Fruit fly (Drosophila melanogaster) whole organism, pupa: Measurements from ENCODE around the gene Tsp29Fb.

Experiments
- CG10348 ChIP-seq: fragments of 200-800 bp; sonication (Bioruptor generic); IDR thresholded peaks from 2 replicates; pipeline ENCODE4 v1.3.6; 2022; ENCODE audit warnings: missing biosample characterization, missing genetic modification characterization
- CG12605 ChIP-seq: fragments of 200-800 bp; sonication (Bioruptor generic); IDR thresholded peaks from 2 replicates; pipeline ENCODE4 v1.3.6; 2022; ENCODE audit warnings: missing biosample characterization, missing genetic modification characterization
- CG13204 ChIP-seq: fragments of 200-800 bp; sonication (Bioruptor generic); optimal IDR thresholded peaks from 2 replicates; lab custom pipeline; 2018; ENCODE audit warnings: missing biosample characterization, mild to moderate bottlenecking, missing genetic modification characterization, moderate library complexity
- CG14655 ChIP-seq: fragments of 200-800 bp; sonication (Bioruptor generic); optimal IDR thresholded peaks from 3 replicates; lab custom pipeline; 2017; ENCODE audit warnings: mild to moderate bottlenecking, missing biosample characterization, missing genetic modification reagents, missing genetic modification characterization
- CG15710 ChIP-seq: fragments of 200-800 bp; sonication (Bioruptor generic); optimal IDR thresholded peaks from 2 replicates; lab custom pipeline; 2018; ENCODE audit warnings: missing biosample characterization, mild to moderate bottlenecking, missing genetic modification characterization, moderate library complexity
- CG17806 ChIP-seq: fragments of 200-800 bp; sonication (Bioruptor generic); optimal IDR thresholded peaks from 2 replicates; lab custom pipeline; 2018; ENCODE audit warnings: missing biosample characterization, mild to moderate bottlenecking, missing genetic modification characterization, moderate library complexity
- CG32121 ChIP-seq: fragments of 200-800 bp; sonication (Bioruptor generic); IDR thresholded peaks from 2 replicates; pipeline ENCODE4 v1.3.6; 2022; ENCODE audit warnings: missing biosample characterization, missing genetic modification characterization
- CG34367 ChIP-seq: fragments of 200-800 bp; sonication (Bioruptor generic); optimal IDR thresholded peaks from 2 replicates; lab custom pipeline; 2018; ENCODE audit warnings: missing biosample characterization, mild to moderate bottlenecking, missing genetic modification characterization
- CG4496 ChIP-seq: fragments of 200-800 bp; sonication (Bioruptor generic); IDR thresholded peaks from 3 replicates; pipeline ENCODE4 v1.3.6; 2022; ENCODE audit warnings: missing biosample characterization, missing genetic modification characterization
- CG8159 ChIP-seq: fragments of 200-800 bp; sonication (Bioruptor generic); optimal IDR thresholded peaks from 3 replicates; lab custom pipeline; 2018; ENCODE audit warnings: missing biosample characterization, mild to moderate bottlenecking, missing genetic modification characterization, moderate library complexity
- CG8301 ChIP-seq: fragments of 200-800 bp; sonication (Bioruptor generic); optimal IDR thresholded peaks from 2 replicates; lab custom pipeline; 2018; ENCODE audit warnings: missing biosample characterization, mild to moderate bottlenecking, missing genetic modification characterization
- CG9948 ChIP-seq: fragments of 200-800 bp; sonication (Bioruptor generic); optimal IDR thresholded peaks from 2 replicates; lab custom pipeline; 2018; ENCODE audit warnings: missing biosample characterization, mild to moderate bottlenecking, missing genetic modification characterization, moderate library complexity
- D1 ChIP-seq: fragments of 200-800 bp; sonication (Bioruptor generic); optimal IDR thresholded peaks from 2 replicates; lab custom pipeline; 2018; ENCODE audit warnings: missing biosample characterization, mild to moderate bottlenecking, missing genetic modification characterization, moderate library complexity
- EcR ChIP-seq: fragments of 200-800 bp; sonication (Bioruptor generic); optimal IDR thresholded peaks from 3 replicates; lab custom pipeline; 2019; ENCODE audit warnings: missing biosample characterization, missing genetic modification characterization, mild to moderate bottlenecking, moderate library complexity, missing genetic modification reagents
- Ets98B ChIP-seq: fragments of 200-800 bp; sonication (Bioruptor generic); IDR thresholded peaks from 2 replicates; pipeline ENCODE4 v1.3.6; 2022; ENCODE audit warnings: missing biosample characterization, missing genetic modification characterization
- Pif1A ChIP-seq: fragments of 200-800 bp; sonication (Bioruptor generic); optimal IDR thresholded peaks from 3 replicates; lab custom pipeline; 2016; ENCODE audit warnings: missing biosample characterization, missing genetic modification characterization
- Pif1B ChIP-seq: fragments of 200-800 bp; sonication (Bioruptor generic); optimal IDR thresholded peaks from 3 replicates; lab custom pipeline; 2016; ENCODE audit warnings: missing biosample characterization, missing genetic modification characterization
- Snoo ChIP-seq: fragments of 200-800 bp; sonication (Bioruptor generic); optimal IDR thresholded peaks from 3 replicates; lab custom pipeline; 2017; ENCODE audit warnings: missing biosample characterization, mild to moderate bottlenecking, missing genetic modification characterization, inconsistent platforms
- fd96Ca ChIP-seq: fragments of 200-800 bp; sonication (Bioruptor generic); IDR thresholded peaks from 3 replicates; pipeline ENCODE4 v1.3.6; 2022; ENCODE audit warnings: missing biosample characterization, missing genetic modification characterization
- gl ChIP-seq: fragments of 200-800 bp; sonication (Bioruptor generic); optimal IDR thresholded peaks from 2 replicates; lab custom pipeline; 2018; ENCODE audit warnings: missing biosample characterization, mild to moderate bottlenecking, missing genetic modification characterization
- rn ChIP-seq: fragments of 200-800 bp; sonication (Bioruptor generic); IDR thresholded peaks from 2 replicates; pipeline ENCODE4 v1.3.6; 2022; ENCODE audit warnings: missing biosample characterization, missing genetic modification characterization

The Tsp29Fb gene

DNA sequence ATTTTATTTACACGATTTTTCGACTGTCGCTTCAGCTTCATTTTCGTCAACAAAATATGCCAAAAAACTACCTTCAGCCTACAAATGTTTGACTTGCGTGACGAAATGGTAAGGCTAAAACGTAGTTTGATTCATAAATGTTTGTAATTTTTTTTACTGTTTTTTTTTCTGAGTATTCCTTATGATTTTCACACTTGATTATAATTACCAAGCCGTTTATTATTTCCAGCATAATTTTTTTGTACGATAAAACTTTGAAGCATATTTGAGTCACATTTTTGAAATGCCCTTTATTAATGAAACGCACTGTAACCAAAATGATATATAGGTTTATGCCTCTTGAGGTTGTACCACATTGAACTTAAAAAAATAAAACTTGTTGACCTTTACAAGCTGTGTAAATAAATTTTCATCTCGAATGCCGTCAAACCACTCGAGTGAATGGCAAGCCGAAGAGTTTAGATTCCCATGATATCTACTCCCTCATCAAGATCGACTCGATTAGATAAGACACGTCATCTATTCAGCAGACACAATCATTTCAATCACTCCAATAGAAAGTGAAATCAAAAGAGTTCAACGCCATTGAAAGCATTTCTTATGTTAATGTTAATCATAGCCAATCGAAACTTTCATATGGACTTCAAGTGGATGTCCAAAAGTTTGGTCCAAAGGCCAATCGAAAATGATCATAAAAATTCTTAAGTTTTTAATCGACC is 45.6 kb downstream of the Tsp29Fb start:
- TF ChIP-seq Pif1A (GFP tag; lab: Kevin White, UChicago): no peak
- TF ChIP-seq fd96Ca: no peak
- TF ChIP-seq Pif1B (GFP tag; lab: Kevin White, UChicago): no peak
- no peak for TF ChIP-seq CG32121 (GFP tag; lab: Robert Waterston, UW)
- no peak for TF ChIP-seq CG15710 (tag; lab: Kevin White, UChicago)
- no peak for TF ChIP-seq rn
- no peak for TF ChIP-seq CG13204 (GFP tag; lab: Kevin White, UChicago)
- TF ChIP-seq CG4496 (GFP tag; lab: Robert Waterston, UW): no peak
- TF ChIP-seq CG9948 (tag; lab: Kevin White, UChicago): no peak
- no peak for TF ChIP-seq D1
- TF ChIP-seq CG12605: no peak
- no peak for TF ChIP-seq CG17806 (tag; lab: Kevin White, UChicago)
- no peak for TF ChIP-seq CG10348 (GFP tag; lab: Robert Waterston, UW)
- TF ChIP-seq CG8159: no peak
- TF ChIP-seq CG34367: no peak
- TF ChIP-seq, all 21 proteins: peak for 0

DNA sequence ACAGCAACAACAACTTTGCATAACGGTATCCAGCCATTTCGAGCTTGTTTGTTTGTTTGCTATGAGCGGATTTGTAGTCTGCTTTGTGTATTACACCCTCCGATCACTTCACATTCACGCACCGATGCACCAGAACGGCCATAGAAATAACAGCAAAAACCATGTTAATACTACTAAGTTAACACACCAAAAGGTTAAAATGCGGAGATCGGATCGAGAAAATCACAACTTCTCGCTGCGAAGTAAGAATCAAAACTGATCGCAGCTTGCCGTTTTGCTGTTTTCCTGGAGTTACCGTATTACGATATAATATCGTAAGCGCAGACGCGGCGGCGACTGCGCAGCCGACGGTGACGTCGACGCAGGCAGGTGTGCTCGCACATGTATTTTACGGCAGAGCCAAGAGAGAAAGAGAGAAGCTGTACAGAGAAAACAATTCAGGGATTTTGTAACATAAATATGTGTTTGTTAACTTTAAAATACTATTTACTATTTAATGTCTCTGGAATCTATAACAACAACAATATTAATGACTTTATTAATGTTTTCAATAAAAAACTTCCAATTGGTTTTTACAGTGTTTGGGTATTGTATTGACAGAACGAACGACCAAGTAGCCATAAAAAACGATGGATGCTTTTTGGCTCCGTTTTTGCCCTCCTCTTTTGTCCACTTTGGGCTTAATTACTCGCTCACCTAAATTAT is 47.6 kb downstream of the Tsp29Fb start, which contains the start of gene CG13101:
Gene CG13101 (minus strand): TSS at position 259 of the 705 bp plus-strand sequence.
- TF ChIP-seq CG8301 (tag; lab: Kevin White, UChicago) (peak; percentile 95), CG15710 (tag; lab: Kevin White, UChicago) (peak; percentile 94), Snoo (tag; lab: Kevin White, UChicago) (peak; percentile 90), Pif1A (GFP tag; lab: Kevin White, UChicago) (peak; percentile 85), CG32121 (GFP tag; lab: Robert Waterston, UW) (peak; percentile 97), EcR (GFP tag; lab: Kevin White, UChicago) (no peak), CG34367 (peak; percentile 92), Pif1B (GFP tag; lab: Kevin White, UChicago) (peak; percentile 92), CG9948 (tag; lab: Kevin White, UChicago) (peak; percentile 93), CG4496 (GFP tag; lab: Robert Waterston, UW) (peak; percentile 96), CG8159 (peak; percentile 93), Ets98B (GFP tag; lab: Robert Waterston, UW) (peak; percentile 96), CG13204 (GFP tag; lab: Kevin White, UChicago) (peak; percentile 63), CG10348 (GFP tag; lab: Robert Waterston, UW) (peak; percentile 84; the same call in 1 of the 2 replicates), fd96Ca (peak; percentile 89), gl (peak; percentile 78), CG14655 (GFP tag; lab: Kevin White, UChicago) (peak; percentile 95), CG17806 (tag; lab: Kevin White, UChicago) (peak; percentile 93), rn (peak; percentile 96), D1 (peak; percentile 90), CG12605 (peak; percentile 98)

DNA sequence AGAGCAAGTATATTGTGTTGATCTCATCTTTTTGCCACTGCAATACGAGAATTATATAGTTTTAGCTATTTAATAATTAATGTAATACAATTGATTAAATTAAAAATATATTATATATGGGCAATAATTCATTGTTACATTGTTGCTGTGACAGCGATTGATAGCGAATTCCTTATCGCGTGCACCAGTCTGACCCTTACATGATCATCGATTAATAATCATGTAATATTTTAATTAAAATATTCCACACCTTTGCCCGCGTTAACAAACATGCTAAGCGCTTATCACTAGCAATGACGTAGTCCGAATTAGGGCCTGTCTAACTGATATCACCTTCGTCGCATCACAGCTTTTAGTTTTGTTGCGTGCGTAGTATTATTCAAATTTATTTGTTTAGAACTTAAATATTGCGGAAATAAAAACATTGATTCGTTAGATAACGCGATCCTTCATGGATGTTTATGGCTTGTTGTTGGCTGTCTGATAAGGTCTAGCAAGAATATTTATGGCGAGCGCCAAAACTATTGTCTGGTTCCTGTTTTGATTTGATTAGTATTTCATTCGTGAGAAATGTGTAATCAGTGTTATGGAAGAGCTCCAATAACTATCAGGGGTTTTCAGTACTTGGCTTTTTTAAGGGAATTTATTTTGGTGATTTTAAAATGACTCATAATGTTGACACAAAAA is 50.2 kb downstream of the Tsp29Fb start:
- TF ChIP-seq Snoo (tag; lab: Kevin White, UChicago): no peak
- TF ChIP-seq Ets98B (GFP tag; lab: Robert Waterston, UW): no peak
- TF ChIP-seq CG17806 (tag; lab: Kevin White, UChicago): no peak
- no peak for TF ChIP-seq CG15710 (tag; lab: Kevin White, UChicago)

DNA sequence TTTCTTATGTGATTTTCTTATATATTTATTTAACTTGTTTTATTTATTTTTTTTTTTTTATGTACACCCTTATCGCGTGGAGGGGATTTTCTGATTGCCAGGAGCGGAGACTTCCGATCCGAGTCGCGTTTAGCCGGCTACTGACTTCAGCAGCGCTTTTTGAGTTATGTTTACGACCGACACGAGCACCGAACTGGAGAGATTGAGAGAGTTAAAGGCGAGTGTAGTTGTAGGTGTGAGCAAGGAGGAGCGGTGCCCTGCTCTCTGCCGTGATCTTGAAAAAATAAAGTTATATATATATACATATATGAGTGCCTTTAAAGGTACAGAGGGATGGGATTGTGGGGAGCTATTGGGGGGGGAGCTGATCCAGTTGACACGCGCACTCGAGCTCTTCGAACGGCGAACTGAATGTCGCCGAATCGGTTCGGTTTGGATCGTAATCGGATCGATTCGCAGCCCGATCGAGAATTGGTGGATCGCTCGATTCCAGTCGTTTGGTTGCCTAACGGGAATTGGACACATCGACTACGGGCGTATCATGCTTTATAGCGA is 51.9 kb downstream of the Tsp29Fb start, which contains the start of gene rost:
Gene rost (minus strand): TSS at position 503 of the 555 bp plus-strand sequence.
- TF ChIP-seq EcR (GFP tag; lab: Kevin White, UChicago): peak; percentile 72
- TF ChIP-seq CG34367: peak; percentile 9
- no peak for TF ChIP-seq CG32121 (GFP tag; lab: Robert Waterston, UW)
- TF ChIP-seq CG12605: no peak
- peak; percentile 38; the same call in 1 of the 3 replicates for TF ChIP-seq CG4496 (GFP tag; lab: Robert Waterston, UW)
- TF ChIP-seq CG15710 (tag; lab: Kevin White, UChicago): peak; percentile 26
- TF ChIP-seq Pif1B (GFP tag; lab: Kevin White, UChicago): peak; percentile 65
- peak; percentile 34 for TF ChIP-seq CG8159
- TF ChIP-seq CG13204 (GFP tag; lab: Kevin White, UChicago): peak; percentile 55
- TF ChIP-seq CG14655 (GFP tag; lab: Kevin White, UChicago): no peak
- TF ChIP-seq Pif1A (GFP tag; lab: Kevin White, UChicago): peak; percentile 7
- TF ChIP-seq, all 21 proteins: peak for 8
